Fruit fly (Drosophila melanogaster) whole organism, prepupa: Measurements from ENCODE around the gene Polr3I.

ENCODE experiments used
- CG6163 ChIP-seq: fragments of 200-800 bp; sonication (Bioruptor generic); IDR thresholded peaks from 3 replicates; pipeline ENCODE4 v1.3.6; 2022; ENCODE audit warnings: missing biosample characterization, missing genetic modification characterization
- CG7368 ChIP-seq: fragments of 200-800 bp; sonication (Bioruptor generic); optimal IDR thresholded peaks from 3 replicates; lab custom pipeline; 2016; ENCODE audit warnings: missing biosample characterization, missing genetic modification characterization
- CG8319 ChIP-seq: fragments of 200-800 bp; sonication (Bioruptor generic); optimal IDR thresholded peaks from 3 replicates; lab custom pipeline; 2016; ENCODE audit warnings: missing biosample characterization, missing genetic modification characterization
- Sox102F ChIP-seq: fragments of 200-800 bp; sonication (Bioruptor generic); optimal IDR thresholded peaks from 2 replicates; lab custom pipeline; 2016; ENCODE audit warnings: missing biosample characterization, mild to moderate bottlenecking, missing genetic modification characterization
- pdm3 ChIP-seq: fragments of 200-800 bp; sonication (Bioruptor generic); optimal IDR thresholded peaks from 3 replicates; lab custom pipeline; 2016; ENCODE audit warnings: missing biosample characterization, missing genetic modification characterization
- ss ChIP-seq, 2 experiments: fragments of 200-800 bp; sonication (Bioruptor generic); optimal IDR thresholded peaks; 2 replicates in 1 of 2; 3 replicates in 1 of 2; lab custom pipeline; 2017 to 2018; ENCODE audit warnings: mild to moderate bottlenecking in 2 of 2, missing biosample characterization in 2 of 2, missing genetic modification characterization in 2 of 2, moderate library complexity in 1 of 2

DNA sequence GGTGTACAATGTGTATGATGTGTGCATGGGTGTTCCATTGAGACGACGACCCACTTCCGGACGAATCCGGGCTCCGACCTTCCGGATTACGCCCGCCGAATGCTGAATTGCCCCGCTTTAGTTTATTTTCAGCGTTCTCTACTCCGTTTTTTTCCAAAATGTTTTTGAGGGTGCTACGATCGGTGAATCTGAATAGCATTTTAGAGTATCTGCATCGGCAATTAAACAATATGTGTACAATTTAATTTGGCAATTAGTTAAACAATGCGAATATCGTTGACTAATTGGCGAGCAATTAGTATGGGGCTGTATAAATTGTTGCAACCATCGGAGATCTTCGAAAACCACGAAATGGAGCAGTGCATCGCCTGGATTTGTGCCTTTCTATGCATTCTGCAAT, 5.1 kb downstream of the Polr3I start, which contains the start of gene CG13002:
- no peak for TF ChIP-seq ss (GFP tag; optimal IDR thresholded peaks at IDR 0.05; lab: Kevin White, UChicago)
- TF ChIP-seq pdm3 (GFP tag; lab: Kevin White, UChicago), result no peak
- no peak for TF ChIP-seq Sox102F (GFP tag; lab: Kevin White, UChicago)
- no peak for TF ChIP-seq CG6163 (GFP tag; lab: Robert Waterston, UW)
- TF ChIP-seq CG8319 (GFP tag; lab: Kevin White, UChicago), result no peak
- no peak for TF ChIP-seq CG7368
